Fruit fly (Drosophila melanogaster): ENCODE data around the gene nwk.

The nwk gene

DNA sequence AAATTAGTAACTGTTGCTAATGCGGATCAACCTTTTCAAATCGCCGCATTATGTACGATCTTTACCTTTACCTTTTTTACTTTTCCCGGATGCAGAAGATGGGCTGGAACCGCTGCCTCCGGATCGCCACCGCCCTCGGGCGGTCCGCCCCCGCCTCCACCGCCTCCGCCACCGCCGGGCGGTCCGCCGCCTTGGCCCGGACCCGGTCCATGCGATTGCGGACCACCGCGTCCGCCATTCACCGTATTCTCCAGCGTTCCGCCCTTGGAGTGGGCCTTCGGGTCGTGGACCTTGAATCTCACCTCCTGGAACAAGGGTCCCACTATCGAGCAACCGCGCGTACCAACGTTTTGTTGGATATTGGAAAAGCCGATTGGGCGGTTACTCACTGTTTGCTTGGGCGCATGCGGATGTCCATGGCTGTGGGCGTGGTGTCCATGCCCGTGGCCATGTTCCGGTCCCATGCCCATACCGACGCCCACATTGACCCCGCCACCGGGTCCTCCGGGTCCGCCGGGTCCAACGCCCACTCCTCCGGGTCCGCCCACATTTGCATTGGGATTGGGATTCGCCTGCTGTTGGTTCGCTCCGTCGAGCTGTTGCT lies 13.6 kb downstream of the nwk start:
- TF ChIP-seq Myc (optimal IDR thresholded peaks at IDR 0.05) (no peak), insv (optimal IDR thresholded peaks at IDR 0.05) (no peak), psq (optimal IDR thresholded peaks at IDR 0.05) (no peak), Sin3A (optimal IDR thresholded peaks at IDR 0.05) (no peak), h (optimal IDR thresholded peaks at IDR 0.05) (no peak), ttk (optimal IDR thresholded peaks at IDR 0.05) (no peak)

DNA sequence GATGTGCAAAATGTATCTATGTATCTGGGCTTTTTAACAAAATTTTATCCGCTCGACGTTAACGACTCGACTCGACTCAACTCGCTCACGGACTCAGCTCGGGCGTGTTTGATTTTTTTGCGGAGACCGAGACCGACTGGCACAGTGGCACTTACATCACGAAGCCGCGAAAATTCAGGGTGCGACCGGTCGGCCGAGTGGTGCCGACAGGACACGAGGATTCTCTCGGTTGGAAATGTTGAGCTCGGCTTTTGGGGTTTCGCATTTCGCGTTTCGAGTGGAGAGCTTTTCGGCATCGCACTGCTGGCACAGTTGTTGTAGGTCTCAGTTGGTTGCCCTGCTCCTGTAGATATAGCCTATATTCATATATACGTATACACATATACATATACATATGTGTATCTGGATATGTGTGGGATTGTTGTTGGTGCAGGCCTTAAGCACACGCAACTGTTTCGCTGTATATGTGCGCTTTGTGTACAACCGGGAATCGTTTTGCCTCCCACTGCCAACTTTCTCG lies 44.5 kb downstream of the nwk start, which contains the start of gene Rdl:
TSS of gene Rdl (minus strand) at position 97 of the 520 bp plus-strand sequence.
- TF ChIP-seq Sin3A (optimal IDR thresholded peaks at IDR 0.05) (no peak), insv (optimal IDR thresholded peaks at IDR 0.05) (no peak), ttk (optimal IDR thresholded peaks at IDR 0.05) (no peak), Myc (optimal IDR thresholded peaks at IDR 0.05) (no peak), h (optimal IDR thresholded peaks at IDR 0.05) (no peak), psq (optimal IDR thresholded peaks at IDR 0.05) (no peak)

DNA sequence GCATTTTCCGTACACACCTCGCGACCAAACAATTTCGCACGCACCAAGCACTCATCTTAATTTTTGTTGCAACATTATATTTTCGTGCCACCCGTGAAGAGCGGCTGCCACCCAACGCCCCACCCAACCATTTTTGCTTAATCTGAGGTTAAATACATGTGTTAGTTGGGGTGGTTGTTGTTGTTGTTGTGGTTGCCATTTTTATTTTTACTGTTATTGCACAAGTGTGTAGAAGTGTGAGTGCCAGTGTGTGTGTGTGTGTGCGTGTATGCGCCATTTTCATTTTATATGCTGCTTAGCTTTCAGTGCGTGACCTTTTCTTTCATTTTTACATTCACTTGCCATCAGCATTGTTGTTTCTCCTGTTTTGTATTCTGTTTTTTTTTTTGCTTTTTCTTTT lies 51.0 kb downstream of the nwk start:
- TF ChIP-seq Sin3A (optimal IDR thresholded peaks at IDR 0.05): no peak
- no peak for TF ChIP-seq ttk (optimal IDR thresholded peaks at IDR 0.05)
- no peak for TF ChIP-seq h (optimal IDR thresholded peaks at IDR 0.05)
- TF ChIP-seq Myc (optimal IDR thresholded peaks at IDR 0.05): no peak
- TF ChIP-seq insv (optimal IDR thresholded peaks at IDR 0.05): no peak
- no peak for TF ChIP-seq psq (optimal IDR thresholded peaks at IDR 0.05)

DNA sequence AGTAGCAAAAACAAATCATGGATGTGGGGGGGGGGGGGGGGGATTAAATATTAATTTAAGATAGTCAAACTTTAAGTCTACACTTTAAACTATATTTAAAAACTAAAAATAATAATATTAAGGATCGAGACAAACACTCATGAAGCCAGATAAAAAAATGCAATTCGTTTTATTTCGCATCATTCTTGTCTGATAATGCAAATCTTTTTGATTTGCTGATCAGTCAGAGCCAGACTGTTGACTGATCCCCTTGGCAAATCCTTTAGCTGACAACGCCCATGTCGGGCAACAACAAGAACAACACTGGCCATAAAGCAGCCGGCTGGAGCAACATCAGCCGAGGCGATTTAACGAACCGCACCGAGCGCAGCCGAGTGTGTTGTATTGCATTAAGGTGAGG lies 55.3 kb downstream of the nwk start:
- TF ChIP-seq insv (optimal IDR thresholded peaks at IDR 0.05) (no peak), h (optimal IDR thresholded peaks at IDR 0.05) (no peak), psq (optimal IDR thresholded peaks at IDR 0.05) (no peak), Sin3A (optimal IDR thresholded peaks at IDR 0.05) (no peak), ttk (optimal IDR thresholded peaks at IDR 0.05) (no peak), Myc (optimal IDR thresholded peaks at IDR 0.05) (no peak)
